Fruit fly (Drosophila melanogaster): ENCODE results near the gene Ncoa6.

The Ncoa6 gene

DNA sequence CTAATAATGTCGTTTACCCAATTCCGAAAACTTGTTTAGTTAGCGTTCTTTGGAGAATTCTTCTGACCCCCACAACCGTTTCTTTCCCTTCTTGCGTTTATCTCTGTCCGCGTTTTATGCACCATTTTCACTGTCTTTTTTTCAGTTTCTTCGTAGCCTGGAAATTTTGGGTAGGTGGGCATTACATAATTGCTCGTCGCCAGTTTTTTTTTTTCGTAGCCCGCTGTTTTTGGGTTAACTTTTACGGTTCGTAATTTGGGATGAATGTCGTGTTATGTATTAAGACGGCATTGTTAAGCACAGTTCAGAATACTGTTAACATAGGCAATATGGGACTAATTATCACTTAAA, 28.5 kb downstream of the Ncoa6 start (continued):
- no peak for TF ChIP-seq CG2116 (GFP tag; optimal IDR thresholded peaks at IDR 0.05)
- no peak for TF ChIP-seq Spps (tag; optimal IDR thresholded peaks at IDR 0.05)
- TF ChIP-seq Rx (GFP tag; IDR thresholded peaks at IDR 0.05) = no peak
- no peak for TF ChIP-seq unc-4 (GFP tag; IDR thresholded peaks at IDR 0.05; ENCODE audit: partially characterized antibody)

DNA sequence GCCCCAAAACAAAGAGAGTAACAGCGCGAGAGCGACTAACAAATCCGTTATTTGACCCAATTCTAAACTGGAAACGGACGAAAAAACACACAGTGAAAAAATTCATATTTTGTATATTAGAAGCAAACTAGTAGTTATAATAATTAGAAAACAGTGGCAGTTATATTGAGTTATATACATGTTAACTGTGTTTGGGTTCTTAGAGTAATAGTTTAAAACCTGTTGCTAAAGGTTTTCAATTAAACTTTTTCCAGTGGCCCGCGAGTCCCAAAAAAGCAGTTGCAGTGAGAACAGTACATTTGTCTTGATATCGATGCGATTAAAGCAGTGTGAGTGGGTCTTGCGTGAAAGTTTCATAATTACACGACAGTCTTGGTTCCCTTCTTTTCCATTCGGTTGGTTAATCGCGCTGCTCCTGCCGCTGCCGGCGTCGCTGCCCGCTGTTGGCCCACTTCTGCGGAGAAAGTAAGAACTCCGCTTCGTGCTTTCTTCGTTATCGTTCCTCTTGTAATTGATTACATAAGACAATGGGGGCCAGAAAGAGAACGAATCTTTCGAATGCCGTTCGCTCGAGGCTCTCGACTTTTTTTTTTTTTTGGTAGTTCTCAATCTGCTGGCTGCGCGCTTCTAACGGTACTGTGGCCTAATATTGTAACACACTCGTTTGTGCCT, 29.1 kb downstream of the Ncoa6 start:
- TF ChIP-seq CG8924 (tag; optimal IDR thresholded peaks at IDR 0.05) = peak; percentile 35
- TF ChIP-seq CG32532 (GFP tag; IDR thresholded peaks at IDR 0.05) = no peak
- TF ChIP-seq sob (GFP tag; IDR thresholded peaks at IDR 0.05) = peak; percentile 29; the same call in 1 of the 2 replicates
- TF ChIP-seq D19B (GFP tag; optimal IDR thresholded peaks at IDR 0.05) = no peak
- no peak for TF ChIP-seq CG9797 (GFP tag; optimal IDR thresholded peaks at IDR 0.05)
- TF ChIP-seq Atf-2 (GFP tag; optimal IDR thresholded peaks at IDR 0.05) = peak; percentile 15
- no peak for TF ChIP-seq CG30431 (GFP tag; optimal IDR thresholded peaks at IDR 0.05)
- TF ChIP-seq crc (GFP tag; optimal IDR thresholded peaks at IDR 0.05) = no peak
- TF ChIP-seq nmo (GFP tag; optimal IDR thresholded peaks at IDR 0.05) = peak; percentile 72
- TF ChIP-seq CG17802 (tag; optimal IDR thresholded peaks at IDR 0.05) = peak; percentile 46
- no peak for TF ChIP-seq CG12659 (GFP tag; optimal IDR thresholded peaks at IDR 0.05)
- peak; percentile 29; the same call in 1 of the 2 replicates for TF ChIP-seq Xrp1 (GFP tag; IDR thresholded peaks at IDR 0.05)
- TF ChIP-seq CG2875 (GFP tag; optimal IDR thresholded peaks at IDR 0.05) = peak; percentile 20
- no peak for TF ChIP-seq Mrtf (GFP tag; IDR thresholded peaks at IDR 0.05)
- TF ChIP-seq mam (GFP tag; optimal IDR thresholded peaks at IDR 0.05) = no peak
- no peak for TF ChIP-seq sima (GFP tag; optimal IDR thresholded peaks at IDR 0.05)
- peak; percentile 58 for TF ChIP-seq CG2202 (tag; optimal IDR thresholded peaks at IDR 0.05)
- no peak for TF ChIP-seq Meics (GFP tag; optimal IDR thresholded peaks at IDR 0.05)
- TF ChIP-seq CG4424 (GFP tag; optimal IDR thresholded peaks at IDR 0.05) = peak; percentile 46
- no peak for TF ChIP-seq Hey (tag; optimal IDR thresholded peaks at IDR 0.05)
- TF ChIP-seq CG8388 (GFP tag; optimal IDR thresholded peaks at IDR 0.05) = peak; percentile 73
- no peak for TF ChIP-seq grn (GFP tag; optimal IDR thresholded peaks at IDR 0.05)
- TF ChIP-seq CG32767 (GFP tag; IDR thresholded peaks at IDR 0.05) = no peak
- no peak for TF ChIP-seq Oaz (GFP tag; IDR thresholded peaks at IDR 0.05)
- no peak for TF ChIP-seq CG33213 (GFP tag; optimal IDR thresholded peaks at IDR 0.05)
- peak; percentile 58 for TF ChIP-seq ATbp (GFP tag; optimal IDR thresholded peaks at IDR 0.05)
- 0 out of 3 replicates have a peak, but pooled peaks have one; percentile 18 for TF ChIP-seq otp (GFP tag; IDR thresholded peaks at IDR 0.05)
- peak; percentile 62 for TF ChIP-seq dmrt11E (tag; optimal IDR thresholded peaks at IDR 0.05)
- no peak for TF ChIP-seq Bdp1 (GFP tag; optimal IDR thresholded peaks at IDR 0.05)
- TF ChIP-seq ara (GFP tag; IDR thresholded peaks at IDR 0.05) = no peak
- TF ChIP-seq Vsx1 (GFP tag; optimal IDR thresholded peaks at IDR 0.05) = no peak
- peak; percentile 24; the same call in 1 of the 3 replicates for TF ChIP-seq dysf (GFP tag; IDR thresholded peaks at IDR 0.05)
- no peak for TF ChIP-seq CG4360 (GFP tag; IDR thresholded peaks at IDR 0.05)
- TF ChIP-seq Hr3 (GFP tag; optimal IDR thresholded peaks at IDR 0.05) = peak; percentile 69
- TF ChIP-seq CG6689 (GFP tag; IDR thresholded peaks at IDR 0.05) = no peak; the same call in 1 of the 2 replicates
- peak; percentile 44; the same call in 1 of the 2 replicates for TF ChIP-seq ap (GFP tag; IDR thresholded peaks at IDR 0.05)
- no peak for TF ChIP-seq Elba2 (GFP tag; optimal IDR thresholded peaks at IDR 0.05)
- TF ChIP-seq CG7839 (tag; optimal IDR thresholded peaks at IDR 0.05) = peak; percentile 62
- TF ChIP-seq cato (GFP tag; optimal IDR thresholded peaks at IDR 0.05; ENCODE audit: borderline replicate concordance) = peak; percentile 32
- TF ChIP-seq Chrac-16 (GFP tag; optimal IDR thresholded peaks at IDR 0.05) = peak; percentile 29
- TF ChIP-seq peb (GFP tag; IDR thresholded peaks at IDR 0.05) = 0 out of 2 replicates have a peak, but pooled peaks have one; percentile 31
- peak; percentile 49 for TF ChIP-seq unpg (GFP tag; optimal IDR thresholded peaks at IDR 0.05)
- TF ChIP-seq Mes4 (GFP tag; optimal IDR thresholded peaks at IDR 0.05) = no peak
- TF ChIP-seq Ptx1 (GFP tag; IDR thresholded peaks at IDR 0.05) = no peak; the same call in 1 of the 2 replicates
- TF ChIP-seq Med (GFP tag) = peak; percentile 80

Measured in whole organism, embryonic.